Worm (Caenorhabditis elegans): ENCODE data around the gene K02E10.4.

K02E10.4 gene

DNA sequence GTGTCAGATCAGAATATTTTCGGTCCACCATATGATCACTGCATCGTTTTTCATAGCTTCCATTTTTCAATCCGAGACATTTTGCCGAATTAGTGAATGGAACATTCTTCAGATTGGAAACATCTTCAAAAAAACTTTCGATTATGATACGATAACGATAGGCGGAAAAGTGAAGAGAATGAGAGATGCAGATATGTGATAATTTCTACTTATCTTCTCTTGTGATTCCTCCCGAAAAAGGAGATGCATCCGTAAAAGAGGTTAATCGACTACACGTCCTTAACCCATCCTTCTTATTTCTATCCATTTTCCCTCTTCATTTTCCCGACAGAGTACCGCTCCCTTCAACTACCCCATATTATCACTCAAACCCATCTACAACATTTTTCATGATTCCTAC lies at the start of gene K02E10.4:
TSS of gene K02E10.4 (plus strand) at position 186 of the 400 bp plus-strand sequence.
- TF ChIP-seq W03F9.2 (tag; optimal IDR thresholded peaks at IDR 0.05) (no peak), dao-5 (tag; optimal IDR thresholded peaks at IDR 0.05) (no peak), him-1 (tag; optimal IDR thresholded peaks at IDR 0.05) (no peak)

DNA sequence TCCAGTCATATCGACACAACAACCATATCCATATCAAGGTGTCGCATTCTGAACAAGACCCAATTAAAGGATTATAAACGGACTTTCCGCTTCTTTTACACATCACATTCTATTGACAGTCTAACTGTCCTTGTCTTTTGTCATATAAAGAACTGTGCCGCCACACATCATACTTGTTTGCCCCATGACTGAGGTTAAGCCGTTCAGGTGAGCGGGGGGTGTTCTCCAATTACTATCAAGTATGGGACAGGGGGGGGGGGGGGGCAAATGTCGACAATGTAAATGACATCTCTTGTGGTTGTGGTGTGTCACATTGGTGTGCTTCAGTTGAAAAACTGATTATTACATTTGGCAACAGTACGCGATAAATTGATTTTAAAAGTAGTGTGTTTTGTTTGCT lies 49.3 kb upstream of the K02E10.4 start:
- no peak for TF ChIP-seq him-1 (tag; optimal IDR thresholded peaks at IDR 0.05)
- no peak for TF ChIP-seq W03F9.2 (tag; optimal IDR thresholded peaks at IDR 0.05)

DNA sequence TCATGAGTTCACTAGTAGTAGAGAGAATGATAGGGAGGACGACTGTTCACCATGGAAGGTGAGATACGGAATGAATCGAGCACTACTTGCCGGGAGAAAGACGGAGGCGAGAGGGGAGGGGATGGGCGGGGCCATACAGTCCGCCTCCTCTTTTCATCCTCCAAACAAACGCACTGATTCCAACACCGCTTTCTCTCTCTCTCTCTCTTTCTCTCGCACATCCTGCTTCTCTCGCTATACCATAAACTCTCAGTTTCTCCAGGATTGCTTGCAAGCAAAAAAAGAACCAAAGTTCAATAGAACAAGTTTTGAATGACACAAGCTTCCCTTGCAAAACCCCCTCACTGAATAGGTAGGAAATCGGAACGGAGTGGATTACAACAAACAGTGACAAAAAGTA lies 47.7 kb upstream of the K02E10.4 start:
- TF ChIP-seq him-1 (tag; optimal IDR thresholded peaks at IDR 0.05) (no peak), dao-5 (tag; optimal IDR thresholded peaks at IDR 0.05) (no peak)

DNA sequence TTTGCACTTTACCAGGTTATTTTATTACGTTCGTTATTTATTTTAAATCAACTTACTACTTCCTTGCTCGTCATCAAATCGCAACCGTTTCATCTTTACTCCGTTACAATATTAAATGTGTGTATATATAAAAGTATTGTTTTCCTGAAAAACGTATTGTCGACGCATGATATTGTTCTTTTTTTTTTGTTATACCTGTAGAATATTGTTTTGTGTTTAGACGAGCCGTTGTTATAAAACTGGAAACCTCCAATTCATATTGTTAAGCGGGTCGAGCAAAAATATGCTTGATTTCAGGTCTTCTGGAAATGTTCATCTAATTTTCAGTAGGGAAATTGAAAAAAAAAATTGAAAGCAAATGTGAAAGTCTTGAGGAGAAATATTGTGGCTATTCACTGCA lies 44.2 kb upstream of the K02E10.4 start, which contains the start of gene gid-2:
TSS of gene gid-2 (minus strand) at position 101 of the 400 bp plus-strand sequence.
- TF ChIP-seq dao-5 (tag; optimal IDR thresholded peaks at IDR 0.05) (no peak), W03F9.2 (tag; optimal IDR thresholded peaks at IDR 0.05) (no peak), him-1 (tag; optimal IDR thresholded peaks at IDR 0.05) (no peak)

DNA sequence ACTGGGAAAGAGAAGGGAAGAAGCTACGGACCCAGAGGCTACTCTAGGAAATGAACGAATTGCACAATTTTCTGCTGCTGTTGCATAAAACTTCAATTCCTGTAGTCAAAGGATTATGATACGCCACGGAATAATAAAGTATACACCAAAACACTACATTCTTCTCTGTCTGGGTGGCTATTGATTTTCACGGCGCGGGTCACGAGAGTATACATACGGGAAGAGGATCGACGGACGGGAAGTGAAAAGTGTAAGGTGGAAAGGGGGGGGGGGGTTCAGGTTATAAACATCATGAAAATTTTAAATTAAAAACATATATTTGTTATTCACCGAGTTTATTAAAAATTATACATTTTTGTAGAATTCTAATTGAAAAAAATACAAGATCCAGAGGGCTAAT lies 43.8 kb upstream of the K02E10.4 start:
- TF ChIP-seq dao-5 (tag; optimal IDR thresholded peaks at IDR 0.05) (no peak), W03F9.2 (tag; optimal IDR thresholded peaks at IDR 0.05) (no peak), him-1 (tag; optimal IDR thresholded peaks at IDR 0.05) (no peak)

DNA sequence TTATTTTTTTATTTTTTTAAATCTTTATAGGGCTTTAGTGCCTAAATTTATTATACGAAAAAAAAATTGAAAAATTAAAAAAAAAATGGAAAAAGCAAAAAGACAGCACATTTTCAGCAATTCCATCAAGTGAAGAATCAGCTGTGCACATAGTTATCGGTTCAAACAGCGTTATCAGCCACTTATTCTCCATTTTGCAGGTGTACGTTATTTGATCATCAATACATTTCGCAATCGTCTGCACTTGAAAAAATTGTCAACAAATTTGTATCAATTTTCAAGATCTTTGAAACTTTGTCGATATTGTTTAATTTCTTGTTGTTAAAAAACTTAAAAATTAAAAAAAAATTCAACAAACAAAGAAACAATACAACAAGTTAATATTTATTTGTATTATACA lies 43.3 kb upstream of the K02E10.4 start:
- no peak for TF ChIP-seq dao-5 (tag; optimal IDR thresholded peaks at IDR 0.05)
- no peak for TF ChIP-seq him-1 (tag; optimal IDR thresholded peaks at IDR 0.05)
- TF ChIP-seq W03F9.2 (tag; optimal IDR thresholded peaks at IDR 0.05) = no peak

DNA sequence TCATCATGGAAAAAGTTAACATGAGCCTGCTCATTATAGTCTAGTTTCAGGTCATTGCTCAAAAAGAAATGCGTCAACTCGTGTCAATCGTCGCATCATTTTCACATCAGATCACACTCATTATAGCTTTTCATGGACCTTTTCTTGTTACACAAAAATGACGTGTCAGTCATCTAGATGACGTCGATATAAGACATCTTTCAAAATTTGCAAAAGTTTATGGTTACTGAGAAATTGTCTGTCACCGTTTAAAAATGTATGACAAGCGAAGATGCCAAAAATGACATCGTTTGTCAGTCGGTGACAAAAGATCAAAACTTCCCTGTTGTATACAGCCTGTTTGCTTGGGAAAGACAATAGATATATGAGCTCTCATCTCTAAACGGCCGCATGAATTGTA lies 41.9 kb upstream of the K02E10.4 start:
- no peak for TF ChIP-seq him-1 (tag; optimal IDR thresholded peaks at IDR 0.05)
- no peak for TF ChIP-seq W03F9.2 (tag; optimal IDR thresholded peaks at IDR 0.05)
- no peak for TF ChIP-seq dao-5 (tag; optimal IDR thresholded peaks at IDR 0.05)

DNA sequence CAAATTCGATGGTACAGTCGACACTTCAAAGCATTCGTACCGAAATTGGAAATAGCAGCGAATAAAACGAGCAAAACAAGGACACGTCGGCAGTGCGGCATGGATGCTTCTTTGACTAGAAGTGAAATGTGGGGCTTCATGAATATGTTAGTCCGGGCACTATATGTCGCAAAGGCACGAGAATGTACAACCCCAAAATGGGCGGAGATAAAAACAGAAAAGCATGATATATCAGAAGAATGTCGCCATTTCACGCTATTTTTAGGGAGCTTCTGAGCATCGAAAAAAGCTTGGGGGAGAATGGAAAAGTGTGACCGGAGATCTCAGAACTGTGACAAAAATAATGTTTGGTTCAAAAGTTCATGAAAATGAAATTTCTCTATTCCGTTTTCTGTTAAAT lies 39.8 kb upstream of the K02E10.4 start, which contains the start of gene T07D1.3:
TSS of gene T07D1.3 (minus strand) at position 101 of the 400 bp plus-strand sequence.
- TF ChIP-seq dao-5 (tag; optimal IDR thresholded peaks at IDR 0.05) (no peak), W03F9.2 (tag; optimal IDR thresholded peaks at IDR 0.05) (no peak), him-1 (tag; optimal IDR thresholded peaks at IDR 0.05) (no peak)

DNA sequence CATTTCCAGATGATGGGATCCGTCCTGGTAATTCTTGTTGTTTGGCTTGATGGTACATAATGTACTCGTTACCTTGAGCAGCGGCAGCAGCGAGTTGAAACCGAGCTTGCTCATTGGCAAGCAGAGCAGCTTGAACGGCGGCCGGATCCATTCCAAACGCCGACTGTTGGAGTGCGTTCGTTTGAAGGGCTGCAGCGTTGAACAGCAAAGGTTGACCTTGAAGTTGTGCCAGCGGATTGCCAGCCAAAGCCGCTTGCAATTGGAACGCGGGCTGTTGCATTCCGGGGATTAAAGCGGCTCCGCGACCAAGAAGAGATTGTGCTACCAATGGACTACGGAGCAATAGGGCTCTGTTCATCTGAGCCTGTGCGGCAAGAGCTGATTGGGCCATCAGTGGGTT lies 36.9 kb upstream of the K02E10.4 start:
- no peak for TF ChIP-seq him-1 (tag; optimal IDR thresholded peaks at IDR 0.05)
- no peak for TF ChIP-seq dao-5 (tag; optimal IDR thresholded peaks at IDR 0.05)
- TF ChIP-seq W03F9.2 (tag; optimal IDR thresholded peaks at IDR 0.05) = no peak

DNA sequence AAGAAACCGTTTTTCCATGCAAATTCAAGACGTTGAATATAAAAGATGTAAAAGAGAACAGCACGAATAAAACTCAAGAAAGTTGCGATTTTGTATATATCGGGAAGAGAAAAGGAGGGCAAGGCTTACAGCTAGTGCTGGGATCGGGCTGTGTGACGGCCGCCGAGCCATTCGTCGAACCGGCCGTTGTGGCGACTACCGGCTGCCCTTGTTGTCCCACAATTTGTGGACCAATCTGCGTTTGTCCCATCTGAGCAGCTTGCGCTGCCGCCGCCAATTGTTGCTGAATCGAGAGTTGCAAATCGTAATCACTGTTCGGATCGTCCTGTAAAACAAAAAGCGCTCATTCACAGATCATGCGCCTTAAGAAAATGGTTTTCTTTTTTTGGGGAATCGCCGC lies 35.8 kb upstream of the K02E10.4 start:
- TF ChIP-seq him-1 (tag; optimal IDR thresholded peaks at IDR 0.05) (no peak), dao-5 (tag; optimal IDR thresholded peaks at IDR 0.05) (no peak), W03F9.2 (tag; optimal IDR thresholded peaks at IDR 0.05) (no peak)

DNA sequence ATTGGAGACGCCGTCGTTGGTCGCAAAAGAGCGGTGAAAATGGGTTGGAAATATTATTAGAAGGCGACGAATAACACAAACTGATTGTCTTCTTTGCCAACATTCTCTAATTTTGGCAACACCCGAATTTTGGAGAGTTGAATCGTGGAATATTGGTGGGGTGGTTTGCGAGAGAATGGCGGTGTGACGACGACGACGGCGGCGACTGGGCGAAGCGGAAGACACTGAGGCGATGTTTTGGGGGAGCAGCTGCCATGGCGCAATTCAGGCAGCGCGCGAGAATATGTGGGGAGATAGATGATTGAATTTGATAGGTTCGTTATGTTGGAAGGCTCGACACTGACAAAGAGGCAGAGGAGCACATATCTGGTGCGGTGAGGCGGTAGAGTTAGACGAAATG lies 32.1 kb upstream of the K02E10.4 start:
- TF ChIP-seq dao-5 (tag; optimal IDR thresholded peaks at IDR 0.05) (no peak), him-1 (tag; optimal IDR thresholded peaks at IDR 0.05) (no peak), W03F9.2 (tag; optimal IDR thresholded peaks at IDR 0.05) (no peak)

DNA sequence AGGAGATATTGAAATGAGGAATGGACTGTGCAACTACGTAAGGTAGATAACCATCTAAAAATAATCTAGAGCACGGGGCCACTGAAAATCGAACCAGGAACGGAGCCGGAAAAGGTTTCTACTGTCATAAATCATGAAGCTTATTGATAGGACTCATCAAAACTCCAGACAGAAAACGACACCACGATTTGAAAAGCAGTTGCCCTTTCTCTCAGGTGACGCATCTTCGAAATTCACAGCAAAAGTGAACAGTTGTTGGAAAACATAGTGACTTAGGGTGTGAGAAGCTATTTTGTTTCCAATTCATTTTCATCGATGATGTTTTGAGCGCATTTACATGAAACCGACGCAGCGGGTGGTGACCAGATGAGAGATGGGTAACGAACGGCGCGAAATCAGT lies 30.8 kb upstream of the K02E10.4 start:
- TF ChIP-seq W03F9.2 (tag; optimal IDR thresholded peaks at IDR 0.05) (no peak), him-1 (tag; optimal IDR thresholded peaks at IDR 0.05) (no peak), dao-5 (tag; optimal IDR thresholded peaks at IDR 0.05) (no peak)

DNA sequence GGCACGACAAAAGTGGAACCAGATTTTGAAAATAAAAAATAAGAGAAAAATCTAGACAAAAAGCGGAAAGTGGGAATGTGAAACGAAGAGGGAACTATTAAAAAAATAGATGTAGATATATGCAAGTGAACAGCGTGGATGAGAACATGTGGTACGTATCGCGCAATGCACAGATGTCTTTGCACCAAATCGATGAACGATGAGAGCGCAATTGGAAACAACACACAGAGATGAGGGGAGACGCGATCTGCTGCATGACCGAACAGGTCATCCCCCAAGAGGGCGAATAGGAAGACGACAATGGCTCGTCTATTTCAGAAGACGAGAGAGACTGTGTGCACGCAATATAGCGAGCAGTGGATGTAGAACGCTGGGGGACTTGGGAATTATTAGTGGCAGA lies 30.3 kb upstream of the K02E10.4 start:
- no peak for TF ChIP-seq W03F9.2 (tag; optimal IDR thresholded peaks at IDR 0.05)
- no peak for TF ChIP-seq him-1 (tag; optimal IDR thresholded peaks at IDR 0.05)
- TF ChIP-seq dao-5 (tag; optimal IDR thresholded peaks at IDR 0.05) = no peak

DNA sequence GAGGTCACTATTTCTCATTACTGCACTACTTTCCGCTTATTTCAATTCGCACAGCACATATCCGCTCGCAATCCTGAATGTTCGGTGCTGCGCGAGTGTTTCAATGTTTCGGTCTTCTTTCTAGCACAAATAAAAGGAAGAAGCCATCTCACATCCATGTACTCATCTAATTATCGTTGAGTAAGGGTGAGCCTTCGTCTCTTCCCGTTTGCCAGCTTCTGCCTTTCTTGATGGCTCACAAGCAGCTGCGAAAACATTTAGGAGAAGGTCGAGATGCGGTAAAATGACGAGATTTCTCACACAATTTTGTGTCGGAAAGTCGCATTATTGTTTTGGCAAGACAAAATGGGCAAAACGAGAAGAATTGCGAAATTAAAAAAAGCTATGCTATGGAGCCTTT lies 28.1 kb upstream of the K02E10.4 start:
- no peak for TF ChIP-seq dao-5 (tag; optimal IDR thresholded peaks at IDR 0.05)
- no peak for TF ChIP-seq him-1 (tag; optimal IDR thresholded peaks at IDR 0.05)

DNA sequence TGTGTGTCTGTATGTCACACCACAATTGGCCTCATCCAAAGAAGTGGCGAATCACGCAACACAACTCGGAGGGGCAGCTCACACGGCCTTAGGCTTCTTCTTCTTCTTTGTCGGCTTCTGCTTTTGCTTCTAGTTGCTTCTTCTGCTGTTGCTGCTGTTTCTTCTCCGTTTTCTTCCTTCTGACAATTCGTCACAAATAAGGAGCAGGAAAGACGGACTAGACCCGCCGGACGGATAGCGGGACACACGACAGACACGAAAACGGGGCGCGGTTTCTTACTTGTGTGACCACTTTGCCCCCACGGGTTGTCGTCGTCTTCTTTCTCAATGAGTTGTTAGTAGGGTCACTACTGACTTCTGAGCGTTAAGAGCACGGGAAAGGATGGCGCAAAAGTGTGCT lies 26.9 kb upstream of the K02E10.4 start:
- TF ChIP-seq dao-5 (tag; optimal IDR thresholded peaks at IDR 0.05) (no peak), him-1 (tag; optimal IDR thresholded peaks at IDR 0.05) (peak; percentile 3)

DNA sequence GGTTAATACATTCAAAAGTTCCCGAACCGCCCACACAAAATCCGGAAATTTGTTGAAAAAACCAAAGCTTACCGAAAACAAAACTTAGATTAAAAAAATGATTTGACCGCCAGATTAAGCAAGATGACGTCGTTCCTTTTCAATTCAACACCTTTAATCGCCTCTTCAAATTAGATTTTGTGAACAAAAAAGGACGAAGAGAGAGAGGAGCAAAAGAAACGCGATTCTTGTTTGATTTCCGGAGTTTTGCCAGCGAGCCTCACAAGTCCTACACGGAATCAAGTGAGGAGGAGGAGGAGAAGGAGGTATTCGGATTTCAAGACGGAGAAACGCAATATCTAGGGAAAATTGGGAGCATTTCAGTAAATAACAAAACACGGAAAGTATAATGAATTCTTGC lies 25.6 kb upstream of the K02E10.4 start:
- TF ChIP-seq him-1 (tag; optimal IDR thresholded peaks at IDR 0.05) = no peak
- TF ChIP-seq W03F9.2 (tag; optimal IDR thresholded peaks at IDR 0.05) = no peak
- TF ChIP-seq dao-5 (tag; optimal IDR thresholded peaks at IDR 0.05) = no peak

Measured in whole organism, L4/young adult.